Fruit fly (Drosophila melanogaster) whole organism, prepupa: ENCODE results near the gene CG33267.

Source experiments
- Blimp-1 ChIP-seq: fragments of 200-800 bp; sonication (Bioruptor generic); optimal IDR thresholded peaks from 3 replicates; lab custom pipeline; 2017; ENCODE audit warnings: missing biosample characterization, missing genetic modification characterization, mild to moderate bottlenecking, moderate library complexity, missing genetic modification reagents
- CG10631 ChIP-seq: fragments of 200-800 bp; sonication (Bioruptor generic); optimal IDR thresholded peaks from 2 replicates; lab custom pipeline; 2016; ENCODE audit warnings: missing biosample characterization, missing genetic modification characterization
- CG10669 ChIP-seq: fragments of 200-800 bp; sonication (Bioruptor generic); optimal IDR thresholded peaks from 3 replicates; lab custom pipeline; 2018; ENCODE audit warnings: missing biosample characterization, mild to moderate bottlenecking, missing genetic modification characterization, moderate library complexity
- CG11294 ChIP-seq: fragments of 200-800 bp; sonication (Bioruptor generic); IDR thresholded peaks from 2 replicates; pipeline ENCODE4 v1.3.6; 2022; ENCODE audit warnings: missing biosample characterization, missing genetic modification characterization
- CG11762 ChIP-seq: fragments of 200-800 bp; sonication (Bioruptor generic); optimal IDR thresholded peaks from 3 replicates; lab custom pipeline; 2016; ENCODE audit warnings: missing biosample characterization, missing genetic modification characterization; ENCODE audit not compliant: insufficient read depth
- CG11902 ChIP-seq: fragments of 200-800 bp; sonication (Bioruptor generic); optimal IDR thresholded peaks from 3 replicates; lab custom pipeline; 2016; ENCODE audit warnings: missing biosample characterization, missing genetic modification characterization
- CG15336 ChIP-seq: fragments of 200-800 bp; sonication (Bioruptor generic); IDR thresholded peaks from 2 replicates; pipeline ENCODE4 v1.3.6; 2022; ENCODE audit warnings: missing biosample characterization, missing genetic modification characterization
- CG1621 ChIP-seq: fragments of 200-800 bp; sonication (Bioruptor generic); optimal IDR thresholded peaks from 3 replicates; lab custom pipeline; 2018; ENCODE audit warnings: missing biosample characterization, mild to moderate bottlenecking, missing genetic modification characterization
- CG31627 ChIP-seq: fragments of 200-800 bp; sonication (Bioruptor generic); optimal IDR thresholded peaks from 3 replicates; lab custom pipeline; 2016; ENCODE audit warnings: missing biosample characterization, missing genetic modification characterization
- CG32006 ChIP-seq: fragments of 200-800 bp; sonication (Bioruptor generic); optimal IDR thresholded peaks from 3 replicates; lab custom pipeline; 2017; ENCODE audit warnings: missing biosample characterization, mild to moderate bottlenecking, missing genetic modification characterization
- CG34406 ChIP-seq: fragments of 200-800 bp; sonication (Bioruptor generic); optimal IDR thresholded peaks from 3 replicates; lab custom pipeline; 2016; ENCODE audit warnings: missing biosample characterization, missing genetic modification characterization
- CG3919 ChIP-seq: fragments of 200-800 bp; sonication (Bioruptor generic); optimal IDR thresholded peaks from 3 replicates; lab custom pipeline; 2016; ENCODE audit warnings: missing biosample characterization, missing genetic modification characterization
- CG4318 ChIP-seq: fragments of 200-800 bp; sonication (Bioruptor generic); optimal IDR thresholded peaks from 3 replicates; lab custom pipeline; 2017; ENCODE audit warnings: missing biosample characterization, mild to moderate bottlenecking, missing genetic modification characterization
- CG6163 ChIP-seq: fragments of 200-800 bp; sonication (Bioruptor generic); IDR thresholded peaks from 3 replicates; pipeline ENCODE4 v1.3.6; 2022; ENCODE audit warnings: missing biosample characterization, missing genetic modification characterization
- CG6792 ChIP-seq: fragments of 200-800 bp; sonication (Bioruptor generic); optimal IDR thresholded peaks from 3 replicates; lab custom pipeline; 2016; ENCODE audit warnings: missing biosample characterization, missing genetic modification characterization
- CG6808 ChIP-seq: fragments of 200-800 bp; sonication (Bioruptor generic); optimal IDR thresholded peaks from 3 replicates; lab custom pipeline; 2017; ENCODE audit warnings: missing biosample characterization, missing genetic modification characterization, mild to moderate bottlenecking, moderate library complexity, missing genetic modification reagents
- CG7368 ChIP-seq: fragments of 200-800 bp; sonication (Bioruptor generic); optimal IDR thresholded peaks from 3 replicates; lab custom pipeline; 2016; ENCODE audit warnings: missing biosample characterization, missing genetic modification characterization
- CG8119 ChIP-seq: fragments of 200-800 bp; sonication (Bioruptor generic); IDR thresholded peaks from 3 replicates; pipeline ENCODE4 v1.3.6; 2022; ENCODE audit warnings: missing biosample characterization, missing genetic modification characterization
- CG8632 ChIP-seq: fragments of 200-800 bp; sonication (Bioruptor generic); optimal IDR thresholded peaks from 3 replicates; lab custom pipeline; 2016; ENCODE audit warnings: missing biosample characterization, missing genetic modification characterization
- CG9139 ChIP-seq: fragments of 200-800 bp; sonication (Bioruptor generic); optimal IDR thresholded peaks from 3 replicates; lab custom pipeline; 2017; ENCODE audit warnings: missing biosample characterization, mild to moderate bottlenecking, missing genetic modification characterization
- Eip78C ChIP-seq: fragments of 200-800 bp; sonication (Bioruptor generic); peaks from one replicate; lab custom pipeline; 2016; ENCODE audit warnings: missing biosample characterization, missing genetic modification characterization
- Ets21C ChIP-seq: fragments of 200-800 bp; sonication (Bioruptor generic); optimal IDR thresholded peaks from 3 replicates; lab custom pipeline; 2016; ENCODE audit warnings: missing biosample characterization, missing genetic modification characterization
- Ets96B ChIP-seq: fragments of 200-800 bp; optimal IDR thresholded peaks from 2 replicates; lab custom pipeline; 2019; ENCODE audit warnings: missing biosample characterization, mild to moderate bottlenecking, missing genetic modification characterization, moderate library complexity
- Gug ChIP-seq: fragments of 200-800 bp; sonication (Bioruptor generic); IDR thresholded peaks from 2 replicates; pipeline ENCODE4 v1.3.6; 2022; ENCODE audit warnings: missing biosample characterization, missing genetic modification characterization
- Hr38 ChIP-seq: sonication (Bioruptor generic); optimal IDR thresholded peaks from 2 replicates; lab custom pipeline; 2016; ENCODE audit warnings: missing biosample characterization, missing genetic modification characterization
- Hr39 ChIP-seq: fragments of 200-800 bp; sonication (Bioruptor generic); optimal IDR thresholded peaks from 2 replicates; lab custom pipeline; 2016; ENCODE audit warnings: missing biosample characterization, missing genetic modification characterization
- Hr4 ChIP-seq: fragments of 200-800 bp; sonication (Bioruptor generic); optimal IDR thresholded peaks from 3 replicates; lab custom pipeline; 2016; ENCODE audit warnings: missing biosample characterization, missing genetic modification characterization
- Lpt ChIP-seq: fragments of 200-800 bp; sonication (Bioruptor generic); optimal IDR thresholded peaks from 3 replicates; lab custom pipeline; 2016; ENCODE audit warnings: missing biosample characterization, missing genetic modification characterization
- Met ChIP-seq: fragments of 200-800 bp; sonication (Bioruptor generic); optimal IDR thresholded peaks from 3 replicates; lab custom pipeline; 2016; ENCODE audit warnings: missing biosample characterization, missing genetic modification characterization
- OdsH ChIP-seq: fragments of 200-800 bp; sonication (Bioruptor generic); optimal IDR thresholded peaks from 3 replicates; lab custom pipeline; 2016; ENCODE audit warnings: missing biosample characterization, missing genetic modification characterization
- Smox ChIP-seq: fragments of 200-800 bp; sonication (Bioruptor generic); optimal IDR thresholded peaks from 3 replicates; lab custom pipeline; 2016; ENCODE audit warnings: missing biosample characterization, missing genetic modification characterization
- Sox102F ChIP-seq: fragments of 200-800 bp; sonication (Bioruptor generic); optimal IDR thresholded peaks from 2 replicates; lab custom pipeline; 2016; ENCODE audit warnings: missing biosample characterization, mild to moderate bottlenecking, missing genetic modification characterization
- Sox14 ChIP-seq: fragments of 200-800 bp; sonication (Bioruptor generic); optimal IDR thresholded peaks from 3 replicates; lab custom pipeline; 2016; ENCODE audit warnings: missing biosample characterization, missing genetic modification characterization
- achi ChIP-seq: fragments of 200-800 bp; sonication (Bioruptor generic); optimal IDR thresholded peaks from 3 replicates; lab custom pipeline; 2016; ENCODE audit warnings: missing biosample characterization, missing genetic modification characterization
- acj6 ChIP-seq: fragments of 200-800 bp; sonication (Bioruptor generic); optimal IDR thresholded peaks from 3 replicates; lab custom pipeline; 2016; ENCODE audit warnings: missing biosample characterization, missing genetic modification characterization
- cyc ChIP-seq: fragments of 200-800 bp; sonication (Bioruptor generic); optimal IDR thresholded peaks from 3 replicates; lab custom pipeline; 2016; ENCODE audit warnings: missing biosample characterization, missing genetic modification characterization
- dac ChIP-seq: fragments of 200-800 bp; sonication (Bioruptor generic); optimal IDR thresholded peaks from 2 replicates; lab custom pipeline; 2017; ENCODE audit warnings: missing biosample characterization, mild to moderate bottlenecking, missing genetic modification characterization
- eg ChIP-seq: fragments of 200-800 bp; sonication (Bioruptor generic); IDR thresholded peaks from 3 replicates; pipeline ENCODE4 v1.3.6; 2022; ENCODE audit warnings: missing biosample characterization, missing genetic modification characterization
- esn ChIP-seq: fragments of 200-800 bp; sonication (Bioruptor generic); optimal IDR thresholded peaks from 2 replicates; lab custom pipeline; 2016; ENCODE audit warnings: missing biosample characterization, mild to moderate bottlenecking, missing genetic modification characterization, moderate library complexity
- fd59A ChIP-seq: fragments of 200-800 bp; sonication (Bioruptor generic); optimal IDR thresholded peaks from 2 replicates; lab custom pipeline; 2017; ENCODE audit warnings: missing biosample characterization, mild to moderate bottlenecking, missing genetic modification characterization, missing genetic modification reagents
- fd85E ChIP-seq: fragments of 200-800 bp; sonication (Bioruptor generic); optimal IDR thresholded peaks from 3 replicates; lab custom pipeline; 2016; ENCODE audit warnings: missing biosample characterization, missing genetic modification characterization
- fkh ChIP-seq: fragments of 200-800 bp; sonication (Bioruptor generic); optimal IDR thresholded peaks from 3 replicates; lab custom pipeline; 2017; ENCODE audit warnings: missing biosample characterization, mild to moderate bottlenecking, missing genetic modification characterization, moderate library complexity
- lz ChIP-seq: fragments of 200-800 bp; sonication (Bioruptor generic); optimal IDR thresholded peaks from 3 replicates; lab custom pipeline; 2016; ENCODE audit warnings: missing biosample characterization, missing genetic modification characterization
- net ChIP-seq: fragments of 200-800 bp; sonication (Bioruptor generic); optimal IDR thresholded peaks from 3 replicates; lab custom pipeline; 2016; ENCODE audit warnings: missing biosample characterization, missing genetic modification characterization
- pdm3 ChIP-seq: fragments of 200-800 bp; sonication (Bioruptor generic); optimal IDR thresholded peaks from 3 replicates; lab custom pipeline; 2016; ENCODE audit warnings: missing biosample characterization, missing genetic modification characterization
- ss ChIP-seq, 2 experiments: fragments of 200-800 bp; sonication (Bioruptor generic); optimal IDR thresholded peaks; 2 replicates in 1 of 2; 3 replicates in 1 of 2; lab custom pipeline; 2017 to 2018; ENCODE audit warnings: mild to moderate bottlenecking in 2 of 2, missing biosample characterization in 2 of 2, missing genetic modification characterization in 2 of 2, moderate library complexity in 1 of 2
- svp ChIP-seq: fragments of 200-800 bp; sonication (Bioruptor generic); peaks from one replicate; lab custom pipeline; 2016; ENCODE audit warnings: missing biosample characterization, missing genetic modification characterization
- topi ChIP-seq: fragments of 200-800 bp; sonication (Bioruptor generic); optimal IDR thresholded peaks from 3 replicates; lab custom pipeline; 2016; ENCODE audit warnings: missing biosample characterization, missing genetic modification characterization
- vri ChIP-seq: fragments of 200-800 bp; sonication (Bioruptor generic); optimal IDR thresholded peaks from 3 replicates; lab custom pipeline; 2016; ENCODE audit warnings: missing biosample characterization, mild to moderate bottlenecking, missing genetic modification characterization

Gene CG33267

dm6 chr3L:11536132-11536531 lies 28.2 kb upstream of the CG33267 start:
- TF ChIP-seq Sox14 (GFP tag; lab: Kevin White, UChicago), result peak; percentile 52
- TF ChIP-seq Lpt (GFP tag; lab: Kevin White, UChicago), result no peak
- peak; percentile 4 for TF ChIP-seq Ets21C
- TF ChIP-seq Met (GFP tag; lab: Kevin White, UChicago), result peak; percentile 18
- peak; percentile 31 for TF ChIP-seq Sox102F (GFP tag; lab: Kevin White, UChicago)
- TF ChIP-seq CG6163 (GFP tag; lab: Robert Waterston, UW), result peak; percentile 79
- TF ChIP-seq net (GFP tag; lab: Kevin White, UChicago), result no peak
- no peak for TF ChIP-seq CG6808 (GFP tag; lab: Kevin White, UChicago)
- TF ChIP-seq CG10631, result peak; percentile 3
- TF ChIP-seq Hr38 (GFP tag; lab: Kevin White, UChicago), result no peak
- TF ChIP-seq esn (GFP tag; lab: Kevin White, UChicago), result peak; percentile 37
- no peak for TF ChIP-seq Gug (GFP tag; lab: Robert Waterston, UW)
- peak; percentile 10 for TF ChIP-seq Hr4 (GFP tag; lab: Kevin White, UChicago)
- TF ChIP-seq vri (GFP tag; lab: Kevin White, UChicago), result no peak
- TF ChIP-seq achi (GFP tag; lab: Kevin White, UChicago), result peak; percentile 3
- peak; percentile 34 for TF ChIP-seq Hr39 (GFP tag; lab: Kevin White, UChicago)
- no peak for TF ChIP-seq CG11902 (GFP tag; lab: Kevin White, UChicago)
- TF ChIP-seq Smox, result peak; percentile 23
- peak; percentile 71 for TF ChIP-seq CG15336 (GFP tag; lab: Robert Waterston, UW)
- TF ChIP-seq fd85E (GFP tag; lab: Kevin White, UChicago), result no peak
- TF ChIP-seq CG32006 (GFP tag; lab: Kevin White, UChicago), result peak; percentile 22
- TF ChIP-seq ss (GFP tag; optimal IDR thresholded peaks at IDR 0.05; lab: Kevin White, UChicago), result no peak
- TF ChIP-seq CG7368, result peak; percentile 12
- TF ChIP-seq pdm3, result peak; percentile 32
- no peak for TF ChIP-seq fkh
- no peak for TF ChIP-seq CG8632
- peak; percentile 67 for TF ChIP-seq eg (GFP tag; lab: Robert Waterston, UW)
- no peak for TF ChIP-seq dac (GFP tag; lab: Kevin White, UChicago)
- TF ChIP-seq Eip78C, result peak; percentile 70
- peak; percentile 25 for TF ChIP-seq CG6792 (GFP tag; lab: Kevin White, UChicago)
- TF ChIP-seq svp (GFP tag; lab: Kevin White, UChicago), result peak; percentile 52
- peak; percentile 1 for TF ChIP-seq CG34406 (GFP tag; lab: Kevin White, UChicago)
- peak; percentile 66 for TF ChIP-seq CG8119 (GFP tag; lab: Robert Waterston, UW)
- TF ChIP-seq CG3919 (GFP tag; lab: Kevin White, UChicago), result peak; percentile 44
- TF ChIP-seq topi (GFP tag; lab: Kevin White, UChicago), result peak; percentile 50
- TF ChIP-seq cyc (GFP tag; lab: Kevin White, UChicago), result peak; percentile 63
- peak; percentile 37 for TF ChIP-seq CG31627 (GFP tag; lab: Kevin White, UChicago)
- TF ChIP-seq OdsH, result peak; percentile 33
- TF ChIP-seq fd59A (GFP tag; lab: Kevin White, UChicago), result no peak
- TF ChIP-seq acj6 (GFP tag; lab: Kevin White, UChicago), result peak; percentile 46
- TF ChIP-seq, all 60 proteins: peak for 27

- no peak for TF ChIP-seq net (GFP tag; lab: Kevin White, UChicago)
- TF ChIP-seq CG9139 (GFP tag; lab: Kevin White, UChicago), result no peak
- TF ChIP-seq pdm3, result peak; percentile 20
- TF ChIP-seq Sox14 (GFP tag; lab: Kevin White, UChicago), result peak; percentile 20
- TF ChIP-seq CG6163 (GFP tag; lab: Robert Waterston, UW), result no peak
- TF ChIP-seq CG31627 (GFP tag; lab: Kevin White, UChicago), result no peak
- peak; percentile 45 for TF ChIP-seq dac (GFP tag; lab: Kevin White, UChicago)
- TF ChIP-seq Blimp-1 (GFP tag; lab: Kevin White, UChicago), result no peak
- TF ChIP-seq lz (GFP tag; lab: Kevin White, UChicago), result peak; percentile 22
- no peak for TF ChIP-seq vri (GFP tag; lab: Kevin White, UChicago)
- peak; percentile 15 for TF ChIP-seq acj6 (GFP tag; lab: Kevin White, UChicago)
- TF ChIP-seq Met (GFP tag; lab: Kevin White, UChicago), result no peak
- peak; percentile 10 for TF ChIP-seq achi (GFP tag; lab: Kevin White, UChicago)
- TF ChIP-seq CG11294 (GFP tag; lab: Robert Waterston, UW), result peak; percentile 52; the same call in 1 of the 2 replicates
- TF ChIP-seq Eip78C, result peak; percentile 68
- no peak for TF ChIP-seq Hr38 (GFP tag; lab: Kevin White, UChicago)
- no peak for TF ChIP-seq CG10669
- TF ChIP-seq Gug (GFP tag; lab: Robert Waterston, UW), result no peak
- TF ChIP-seq ss (GFP tag; optimal IDR thresholded peaks at IDR 0.05; lab: Kevin White, UChicago), result no peak
- peak; percentile 54 for TF ChIP-seq CG4318 (GFP tag; lab: Kevin White, UChicago)
- no peak for TF ChIP-seq Ets96B (tag; lab: Kevin White, UChicago)
- peak; percentile 68 for TF ChIP-seq CG8119 (GFP tag; lab: Robert Waterston, UW)
- TF ChIP-seq CG11762 (GFP tag; lab: Kevin White, UChicago), result no peak
- no peak for TF ChIP-seq Smox
- no peak for TF ChIP-seq CG1621
Observed at dm6 chr3L:11536767-11537419, 27.4 kb upstream of the CG33267 start.
